Fruit fly (Drosophila melanogaster): ENCODE data around the gene dy.

Gene dy

dm6 chrX:11805066-11805766, 26.6 kb upstream of the dy start (continued):
- no peak for TF ChIP-seq CG14441 (GFP tag; IDR thresholded peaks at IDR 0.05)
- no peak for TF ChIP-seq mam (GFP tag; optimal IDR thresholded peaks at IDR 0.05)
- no peak; the same call in 2 of the 3 replicates for TF ChIP-seq CG34422 (GFP tag; IDR thresholded peaks at IDR 0.05)
- TF ChIP-seq CG3995 (GFP tag; optimal IDR thresholded peaks at IDR 0.05) = no peak
- no peak for TF ChIP-seq Dip2 (GFP tag; IDR thresholded peaks at IDR 0.05)
- TF ChIP-seq Side (GFP tag; optimal IDR thresholded peaks at IDR 0.05) = no peak
- no peak for TF ChIP-seq vfl (GFP tag; optimal IDR thresholded peaks at IDR 0.05)
- no peak for TF ChIP-seq CG11560 (tag; IDR thresholded peaks at IDR 0.05)
- TF ChIP-seq fd96Cb (tag; optimal IDR thresholded peaks at IDR 0.05) = no peak
- no peak for TF ChIP-seq insv (GFP tag; optimal IDR thresholded peaks at IDR 0.05)
- no peak for TF ChIP-seq gsb-n (tag; optimal IDR thresholded peaks at IDR 0.05)
- no peak for TF ChIP-seq CG18262 (tag; optimal IDR thresholded peaks at IDR 0.05)
- TF ChIP-seq Ets65A (GFP tag) = no peak
- no peak for TF ChIP-seq CG1024 (GFP tag; IDR thresholded peaks at IDR 0.05)
- no peak for TF ChIP-seq Gsc (GFP tag; IDR thresholded peaks at IDR 0.05)
- no peak for TF ChIP-seq pita (GFP tag; optimal IDR thresholded peaks at IDR 0.05)
- TF ChIP-seq ATbp (GFP tag; optimal IDR thresholded peaks at IDR 0.05) = no peak
- no peak for TF ChIP-seq CG33557 (GFP tag; optimal IDR thresholded peaks at IDR 0.05)
- no peak for TF ChIP-seq CG10979 (tag; optimal IDR thresholded peaks at IDR 0.05)
- TF ChIP-seq Drgx (GFP tag; IDR thresholded peaks at IDR 0.05) = no peak
- TF ChIP-seq kay (GFP tag; optimal IDR thresholded peaks at IDR 0.05) = no peak
- TF ChIP-seq CG13624 (GFP tag; optimal IDR thresholded peaks at IDR 0.05) = no peak
- no peak for TF ChIP-seq Ravus (GFP tag; IDR thresholded peaks at IDR 0.05)
- TF ChIP-seq Adf1 (GFP tag; IDR thresholded peaks at IDR 0.05) = peak; percentile 79
- no peak for TF ChIP-seq CG4730 (GFP tag; IDR thresholded peaks at IDR 0.05)
- no peak for TF ChIP-seq zfh1 (GFP tag; IDR thresholded peaks at IDR 0.05)
- TF ChIP-seq dan (GFP tag; IDR thresholded peaks at IDR 0.05) = no peak
- no peak for TF ChIP-seq Dip3 (GFP tag; optimal IDR thresholded peaks at IDR 0.05)
- TF ChIP-seq gcm2 (GFP tag; optimal IDR thresholded peaks at IDR 0.05) = no peak
- peak; percentile 56 for TF ChIP-seq Med (GFP tag)
- TF ChIP-seq Hey (tag; optimal IDR thresholded peaks at IDR 0.05) = no peak
- TF ChIP-seq GATAe (GFP tag; conservative IDR thresholded peaks at IDR 0.05) = no peak
- TF ChIP-seq jigr1 (GFP tag; IDR thresholded peaks at IDR 0.05) = no peak
- no peak for TF ChIP-seq disco-r (GFP tag; optimal IDR thresholded peaks at IDR 0.05)
- TF ChIP-seq wek (GFP tag; optimal IDR thresholded peaks at IDR 0.05) = no peak
- TF ChIP-seq CG2129 (GFP tag; IDR thresholded peaks at IDR 0.05; ENCODE audit: partially characterized antibody) = no peak
- TF ChIP-seq CG7556 (GFP tag; optimal IDR thresholded peaks at IDR 0.05) = no peak
- no peak for TF ChIP-seq Hr39 (optimal IDR thresholded peaks at IDR 0.05)
- TF ChIP-seq CG11696 (GFP tag; IDR thresholded peaks at IDR 0.05) = no peak
- no peak for TF ChIP-seq Mes4 (GFP tag; optimal IDR thresholded peaks at IDR 0.05)
- TF ChIP-seq Bgb (GFP tag; IDR thresholded peaks at IDR 0.05; ENCODE audit: partially characterized antibody) = no peak
- TF ChIP-seq inv (GFP tag; IDR thresholded peaks at IDR 0.05; ENCODE audit: partially characterized antibody) = no peak
- TF ChIP-seq CG13424 (tag; optimal IDR thresholded peaks at IDR 0.05) = no peak
- no peak for TF ChIP-seq Camta (GFP tag; optimal IDR thresholded peaks at IDR 0.05)
- no peak for TF ChIP-seq CG9437 (GFP tag; optimal IDR thresholded peaks at IDR 0.05)
- no peak for TF ChIP-seq pan (optimal IDR thresholded peaks at IDR 0.05)
- TF ChIP-seq pan (GFP tag; optimal IDR thresholded peaks at IDR 0.05 in 1 of 2, IDR thresholded peaks at IDR 0.05 in 1 of 2) = no peak
- no peak for TF ChIP-seq esg (GFP tag; conservative IDR thresholded peaks at IDR 0.05)
- peak; percentile 9; the same call in 1 of the 3 replicates for TF ChIP-seq CG6175 (GFP tag; IDR thresholded peaks at IDR 0.05)
- no peak for TF ChIP-seq CG9797 (GFP tag; optimal IDR thresholded peaks at IDR 0.05)
- TF ChIP-seq CG15601 (tag; optimal IDR thresholded peaks at IDR 0.05) = no peak
- no peak for TF ChIP-seq CG14050 (GFP tag; IDR thresholded peaks at IDR 0.05)
